Fruit fly (Drosophila melanogaster): ENCODE data around the gene CG3014.

The CG3014 gene

dm6 chr3R:7802693-7803092 is at the start of gene CG3014:
TSS of gene CG3014 (minus strand) at chr3R:7802793.
- TF ChIP-seq woc (GFP tag; optimal IDR thresholded peaks at IDR 0.05) (no peak), tai (GFP tag; optimal IDR thresholded peaks at IDR 0.05) (no peak), ey (GFP tag; optimal IDR thresholded peaks at IDR 0.05) (no peak), Dfd (GFP tag; optimal IDR thresholded peaks at IDR 0.05) (no peak)

- TF ChIP-seq foxo (GFP tag; optimal IDR thresholded peaks at IDR 0.05), result peak in 1 of 2 experiments; percentile 27
- TF ChIP-seq fru (GFP tag; optimal IDR thresholded peaks at IDR 0.05), result peak; percentile 15
- TF ChIP-seq Dfd (GFP tag; optimal IDR thresholded peaks at IDR 0.05), result no peak
- TF ChIP-seq Myc (optimal IDR thresholded peaks at IDR 0.05), result no peak
- TF ChIP-seq usp (GFP tag; optimal IDR thresholded peaks at IDR 0.05), result no peak
- TF ChIP-seq Jra (GFP tag; optimal IDR thresholded peaks at IDR 0.05), result no peak
- no peak for TF ChIP-seq dmrt93B (GFP tag; optimal IDR thresholded peaks at IDR 0.05)
- TF ChIP-seq sv (GFP tag; optimal IDR thresholded peaks at IDR 0.05), result peak; percentile 28
- TF ChIP-seq sage (GFP tag; optimal IDR thresholded peaks at IDR 0.05), result no peak
- TF ChIP-seq br (GFP tag; optimal IDR thresholded peaks at IDR 0.05), result no peak
- peak; percentile 18 for TF ChIP-seq h (GFP tag; optimal IDR thresholded peaks at IDR 0.05)
- no peak for TF ChIP-seq Hr83 (GFP tag; optimal IDR thresholded peaks at IDR 0.05; ENCODE audit: poor library complexity, severe bottlenecking)
- no peak for TF ChIP-seq OdsH (GFP tag; optimal IDR thresholded peaks at IDR 0.05)
- TF ChIP-seq brk (GFP tag; optimal IDR thresholded peaks at IDR 0.05), result no peak
- TF ChIP-seq Abd-B (GFP tag; optimal IDR thresholded peaks at IDR 0.05), result no peak
- no peak for TF ChIP-seq CG9705 (GFP tag; optimal IDR thresholded peaks at IDR 0.05)
These were observed 19.0 kb upstream of the CG3014 start for dm6 chr3R:7821559-7821958.

DNA sequence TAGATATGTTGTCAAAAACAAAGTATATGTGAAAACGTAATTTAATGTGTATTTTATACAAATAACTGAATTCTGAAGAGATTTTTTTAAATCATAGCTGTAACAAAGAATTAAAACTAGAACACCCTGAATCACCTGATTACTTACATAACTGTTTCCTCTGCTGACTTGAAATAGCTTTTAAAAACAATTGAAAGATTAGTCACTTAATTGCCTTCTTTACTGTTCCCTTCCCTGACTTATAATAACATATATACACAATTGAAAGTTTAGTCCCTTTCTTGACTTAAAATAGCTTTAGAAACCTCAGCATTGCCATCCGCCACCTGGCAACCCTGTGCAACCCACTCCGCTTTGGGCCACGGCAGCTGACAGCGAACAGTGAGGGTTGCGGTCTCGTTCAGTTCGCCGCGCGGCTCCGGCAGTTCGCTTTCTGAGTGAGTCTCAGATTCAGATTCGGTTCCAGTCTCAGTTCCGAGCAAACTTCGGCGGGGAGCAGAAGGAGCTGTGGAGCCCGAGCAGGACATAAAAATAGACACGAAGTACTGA is 11.5 kb upstream of the CG3014 start, which contains the start of gene CG34384:
Gene CG34384 (plus strand): TSS at position 381 of the 549 bp plus-strand sequence.
- TF ChIP-seq usp (GFP tag; optimal IDR thresholded peaks at IDR 0.05), result no peak
- TF ChIP-seq sv (GFP tag; optimal IDR thresholded peaks at IDR 0.05), result peak; percentile 19
- TF ChIP-seq br (GFP tag; optimal IDR thresholded peaks at IDR 0.05), result peak; percentile 29
- peak; percentile 12 for TF ChIP-seq dmrt93B (GFP tag; optimal IDR thresholded peaks at IDR 0.05)
- no peak for TF ChIP-seq tai (GFP tag; optimal IDR thresholded peaks at IDR 0.05)
- no peak for TF ChIP-seq rgr (GFP tag; optimal IDR thresholded peaks at IDR 0.05)
- TF ChIP-seq psq (GFP tag; optimal IDR thresholded peaks at IDR 0.05), result peak; percentile 16
- no peak for TF ChIP-seq Dfd (GFP tag; optimal IDR thresholded peaks at IDR 0.05)
- no peak for TF ChIP-seq CrebA (GFP tag; optimal IDR thresholded peaks at IDR 0.05; ENCODE audit: borderline replicate concordance)
- TF ChIP-seq Vsx2 (GFP tag; optimal IDR thresholded peaks at IDR 0.05; ENCODE audit: partially characterized antibody), result no peak
- TF ChIP-seq Sp1 (GFP tag; optimal IDR thresholded peaks at IDR 0.05), result peak; percentile 40
- TF ChIP-seq ey (GFP tag; optimal IDR thresholded peaks at IDR 0.05), result peak; percentile 19
- peak in 1 of 2 experiments; percentile 54 for TF ChIP-seq foxo (GFP tag; optimal IDR thresholded peaks at IDR 0.05)
- peak; percentile 59 for TF ChIP-seq fru (GFP tag; optimal IDR thresholded peaks at IDR 0.05)
- TF ChIP-seq HLH106 (tag; optimal IDR thresholded peaks at IDR 0.05), result peak; percentile 50
- TF ChIP-seq jim (GFP tag; optimal IDR thresholded peaks at IDR 0.05), result no peak
- TF ChIP-seq h (GFP tag; optimal IDR thresholded peaks at IDR 0.05), result peak; percentile 34

DNA sequence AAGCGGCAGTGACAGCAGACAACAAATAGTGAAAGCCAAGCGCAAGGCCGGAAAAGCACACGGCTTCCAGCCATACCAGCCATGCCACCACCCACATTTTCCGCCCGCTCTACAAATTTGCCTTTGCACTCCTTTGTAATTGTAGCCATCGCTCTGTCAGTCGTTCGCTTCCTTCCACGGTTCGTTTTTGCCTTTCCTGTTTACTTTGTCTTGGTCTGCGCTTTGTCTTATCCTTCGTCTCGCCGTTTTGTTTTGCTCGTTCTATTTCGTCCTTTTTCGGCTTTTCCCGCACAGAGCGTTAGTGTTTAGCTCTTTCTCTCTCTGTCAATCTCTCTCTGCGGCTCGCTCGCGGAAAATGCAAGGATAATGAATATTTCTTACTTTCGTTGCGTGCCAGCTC is 10.9 kb upstream of the CG3014 start:
- no peak for TF ChIP-seq usp (GFP tag; optimal IDR thresholded peaks at IDR 0.05)
- peak; percentile 55 for TF ChIP-seq psq (GFP tag; optimal IDR thresholded peaks at IDR 0.05)

- TF ChIP-seq pan (optimal IDR thresholded peaks at IDR 0.05), result no peak
- TF ChIP-seq usp (GFP tag; optimal IDR thresholded peaks at IDR 0.05), result no peak
- TF ChIP-seq Hr78 (GFP tag; optimal IDR thresholded peaks at IDR 0.05), result no peak
- no peak for TF ChIP-seq Sp1 (GFP tag; optimal IDR thresholded peaks at IDR 0.05)
- TF ChIP-seq Hnf4 (GFP tag; optimal IDR thresholded peaks at IDR 0.05), result no peak
- no peak for TF ChIP-seq Vsx2 (GFP tag; optimal IDR thresholded peaks at IDR 0.05; ENCODE audit: partially characterized antibody)
- no peak for TF ChIP-seq sv (GFP tag; optimal IDR thresholded peaks at IDR 0.05)
- TF ChIP-seq woc (GFP tag; optimal IDR thresholded peaks at IDR 0.05), result no peak
- no peak for TF ChIP-seq fru (GFP tag; optimal IDR thresholded peaks at IDR 0.05)
- no peak for TF ChIP-seq Mio (GFP tag; optimal IDR thresholded peaks at IDR 0.05)
- TF ChIP-seq Rel (GFP tag; optimal IDR thresholded peaks at IDR 0.05), result no peak
- TF ChIP-seq Rel (tag; optimal IDR thresholded peaks at IDR 0.05), result no peak
- TF ChIP-seq GATAd (GFP tag; optimal IDR thresholded peaks at IDR 0.05), result no peak
- TF ChIP-seq CG9705 (GFP tag; optimal IDR thresholded peaks at IDR 0.05), result no peak
- TF ChIP-seq foxo (GFP tag; optimal IDR thresholded peaks at IDR 0.05), result no peak
- TF ChIP-seq ey (GFP tag; optimal IDR thresholded peaks at IDR 0.05), result no peak
- TF ChIP-seq brk (GFP tag; optimal IDR thresholded peaks at IDR 0.05), result no peak
- no peak for TF ChIP-seq sage (GFP tag; optimal IDR thresholded peaks at IDR 0.05)
- TF ChIP-seq N (GFP tag; optimal IDR thresholded peaks at IDR 0.05), result no peak
- TF ChIP-seq dsf (GFP tag; optimal IDR thresholded peaks at IDR 0.05; ENCODE audit: borderline replicate concordance), result no peak
These were observed 8.9 kb upstream of the CG3014 start, which contains the start of gene CG31473 for dm6 chr3R:7811514-7811913. TSS of gene CG31473 (plus strand) at chr3R:7811814.

All from whole organism, wandering third instar larva.